Fruit fly (Drosophila melanogaster) whole organism, wandering third instar larva: ENCODE data around the gene Vlet.

Source experiments
- Abd-B ChIP-seq: fragments of >200 bp; optimal IDR thresholded peaks from 2 replicates; lab custom pipeline; 2017; ENCODE audit warnings: missing biosample characterization, missing genetic modification characterization
- Rel ChIP-seq, 2 experiments: fragments of 200-800 bp; sonication (Bioruptor generic) in 1 of 2; optimal IDR thresholded peaks; 2 replicates in 1 of 2; 3 replicates in 1 of 2; lab custom pipeline; 2016 to 2019; ENCODE audit warnings: mild to moderate bottlenecking in 2 of 2, missing biosample characterization in 2 of 2, missing genetic modification characterization in 2 of 2, moderate library complexity in 1 of 2

DNA sequence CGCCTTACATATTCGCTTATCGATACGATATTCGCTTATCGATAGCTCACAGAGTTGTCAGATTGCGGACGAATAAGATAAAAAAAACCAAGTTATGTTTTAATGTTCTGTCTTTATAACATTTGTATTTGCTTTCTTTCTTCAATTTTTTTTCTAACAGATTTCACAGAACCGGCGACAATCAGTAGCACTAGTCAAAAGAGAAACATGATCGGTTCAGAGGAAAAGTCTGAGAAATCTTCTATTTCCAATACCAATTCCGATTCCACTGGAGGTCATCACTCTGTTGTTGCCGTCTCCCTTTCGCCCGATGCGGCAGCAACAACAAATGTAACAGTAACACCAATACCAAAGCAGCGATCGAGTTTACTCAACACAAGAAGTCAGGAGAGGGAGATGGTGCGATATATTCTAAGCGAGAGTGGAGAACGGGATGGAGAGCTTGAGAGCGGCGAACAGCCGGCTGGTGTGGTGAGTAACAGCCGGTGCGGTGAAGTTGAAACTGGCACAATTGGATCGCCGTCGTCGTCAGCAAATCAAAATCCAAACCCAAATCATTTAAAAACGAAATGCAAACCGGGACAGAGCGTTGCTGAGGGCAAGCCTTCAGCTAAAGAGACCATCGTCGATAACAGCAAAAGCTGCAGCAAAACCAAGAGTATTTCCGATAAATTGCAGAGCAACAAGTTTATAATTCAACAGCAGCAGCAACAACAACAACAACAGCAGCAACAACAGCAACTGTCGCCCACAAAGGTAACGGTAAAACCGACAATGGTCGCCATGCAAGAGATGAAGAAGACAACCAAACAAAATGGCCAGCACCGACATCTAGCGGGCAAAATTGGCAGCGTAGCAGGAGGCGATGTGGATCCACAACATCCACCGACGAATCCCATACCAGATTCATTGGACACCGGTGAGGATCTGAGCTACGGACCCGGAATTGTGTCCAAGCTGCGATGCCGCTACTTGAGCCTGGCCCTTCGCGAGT is 3.5 kb upstream of the Vlet start:
- TF ChIP-seq Abd-B (no peak), Rel (GFP tag; optimal IDR thresholded peaks at IDR 0.05; lab: Kevin White, UChicago) (peak; percentile 17), Rel (tag; optimal IDR thresholded peaks at IDR 0.05; lab: Kevin White, UChicago) (peak; percentile 25)
